Worm (Caenorhabditis elegans) whole organism, young adult: ENCODE measurements around the gene C34F6.11.

ENCODE experiments used
- B0035.1 ChIP-seq: sonication (generic microtip); optimal IDR thresholded peaks from 2 replicates; lab custom pipeline; 2016; ENCODE audit warnings: missing genetic modification characterization, mild to moderate bottlenecking, missing compliant biosample characterization, missing genotype, missing genetic modification reagents
- B0336.3 ChIP-seq: fragments of 200-800 bp; sonication (Bioruptor generic); IDR thresholded peaks from 2 replicates; pipeline ENCODE4 v1.3.6; 2022; ENCODE audit warnings: missing genetic modification characterization, missing compliant biosample characterization
- C17E4.6 ChIP-seq: fragments of 200-800 bp; sonication (Bioruptor generic); IDR thresholded peaks from 2 replicates; pipeline ENCODE4 v1.3.6; 2022; ENCODE audit warnings: missing genetic modification reagents, missing genetic modification characterization, missing compliant biosample characterization
- D2030.7 ChIP-seq: fragments of 200-800 bp; sonication (Bioruptor generic); IDR thresholded peaks from 2 replicates; pipeline ENCODE4 v1.3.6; 2022; ENCODE audit warnings: missing genetic modification reagents, missing genetic modification characterization, missing compliant biosample characterization
- F57A8.1 ChIP-seq: fragments of 200-800 bp; sonication (Bioruptor generic); optimal IDR thresholded peaks from 2 replicates; lab custom pipeline; 2018; ENCODE audit warnings: mild to moderate bottlenecking, missing genetic modification characterization, moderate library complexity, missing compliant biosample characterization
- T07F8.4 ChIP-seq: sonication (generic microtip); optimal IDR thresholded peaks from 2 replicates; lab custom pipeline; 2016; ENCODE audit warnings: mild to moderate bottlenecking, missing genetic modification characterization, moderate library complexity, missing compliant biosample characterization
- bed-1 ChIP-seq: fragments of 200-800 bp; sonication (Bioruptor generic); IDR thresholded peaks from 2 replicates; pipeline ENCODE4 v1.3.6; 2022; ENCODE audit warnings: missing genetic modification reagents, missing genetic modification characterization, missing compliant biosample characterization
- bed-2 ChIP-seq: fragments of 200-800 bp; sonication (Bioruptor generic); IDR thresholded peaks from 2 replicates; pipeline ENCODE4 v1.3.6; 2022; ENCODE audit warnings: missing genetic modification reagents, missing genetic modification characterization, missing compliant biosample characterization
- ccch-3 ChIP-seq: fragments of 200-800 bp; sonication (Bioruptor generic); optimal IDR thresholded peaks from 2 replicates; lab custom pipeline; 2018; ENCODE audit warnings: mild to moderate bottlenecking, missing genetic modification characterization, missing compliant biosample characterization
- ceh-27 ChIP-seq: fragments of 200-800 bp; sonication (Bioruptor generic); optimal IDR thresholded peaks from 2 replicates; lab custom pipeline; 2018; ENCODE audit warnings: mild to moderate bottlenecking, missing genetic modification characterization, moderate library complexity, missing compliant biosample characterization
- die-1 ChIP-seq: sonication (generic microtip); optimal IDR thresholded peaks from 2 replicates; lab custom pipeline; 2016; ENCODE audit warnings: missing genotype, mild to moderate bottlenecking, missing genetic modification characterization, missing compliant biosample characterization
- egrh-3 ChIP-seq: fragments of 200-800 bp; sonication (Bioruptor generic); IDR thresholded peaks from 2 replicates; pipeline ENCODE4 v1.3.6; 2022; ENCODE audit warnings: missing genetic modification reagents, missing genetic modification characterization, missing compliant biosample characterization
- ekl-4 ChIP-seq: fragments of 200-800 bp; sonication (Bioruptor generic); IDR thresholded peaks from 2 replicates; pipeline ENCODE4 v1.3.6; 2022; ENCODE audit warnings: missing genetic modification reagents, missing genetic modification characterization, missing compliant biosample characterization
- hmg-1.2 ChIP-seq: fragments of 200-800 bp; sonication (Bioruptor generic); IDR thresholded peaks from 2 replicates; pipeline ENCODE4 v1.3.6; 2022; ENCODE audit warnings: missing genetic modification reagents, missing genetic modification characterization, missing compliant biosample characterization
- lag-1 ChIP-seq: fragments of 200-800 bp; sonication (Bioruptor generic); IDR thresholded peaks from 2 replicates; pipeline ENCODE4 v1.3.6; 2022; ENCODE audit warnings: missing genetic modification reagents, missing genetic modification characterization, missing compliant biosample characterization
- lsl-1 ChIP-seq: fragments of 200-800 bp; sonication (Bioruptor generic); optimal IDR thresholded peaks from 2 replicates; lab custom pipeline; 2018; ENCODE audit warnings: mild to moderate bottlenecking, missing genetic modification characterization, moderate library complexity, missing compliant biosample characterization
- madf-6 ChIP-seq: fragments of 200-800 bp; sonication (Bioruptor generic); IDR thresholded peaks from 2 replicates; pipeline ENCODE4 v1.3.6; 2022; ENCODE audit warnings: missing genetic modification reagents, missing genetic modification characterization, missing compliant biosample characterization
- mcd-1 ChIP-seq: fragments of 200-800 bp; sonication (Bioruptor generic); IDR thresholded peaks from 2 replicates; pipeline ENCODE4 v1.3.6; 2022; ENCODE audit warnings: missing genetic modification reagents, missing genetic modification characterization, missing compliant biosample characterization
- nfya-2 ChIP-seq: fragments of 200-800 bp; sonication (Bioruptor generic); IDR thresholded peaks from 2 replicates; pipeline ENCODE4 v1.3.6; 2022; ENCODE audit warnings: missing genetic modification reagents, missing genetic modification characterization, missing compliant biosample characterization
- pha-4 ChIP-seq: fragments of 150-350 bp; sonication (generic microtip); optimal IDR thresholded peaks from 2 replicates; lab custom pipeline; 2014; ENCODE audit warnings: missing biosample characterization, missing genetic modification reagents, missing genetic modification characterization
- rcor-1 ChIP-seq: fragments of 200-800 bp; sonication (Bioruptor generic); IDR thresholded peaks from 2 replicates; pipeline ENCODE4 v1.3.6; 2022; ENCODE audit warnings: missing genetic modification reagents, missing genetic modification characterization, missing compliant biosample characterization
- rpc-1 ChIP-seq, 2 experiments: fragments of 150-350 bp in 1 of 2; sonication (generic microtip) in 1 of 2; optimal IDR thresholded peaks; 2 replicates each; lab custom pipeline; 2014 to 2018; ENCODE audit warnings: missing biosample characterization in 1 of 2, missing genetic modification characterization in 1 of 2, missing genetic modification reagents in 1 of 2, missing genotype in 1 of 2
- snpc-1.1 ChIP-seq: sonication (generic microtip); optimal IDR thresholded peaks from 2 replicates; lab custom pipeline; 2017; ENCODE audit warnings: missing genetic modification characterization, mild to moderate bottlenecking, missing compliant biosample characterization, antibody characterized with exemption, moderate library complexity, missing genotype, missing genetic modification reagents; ENCODE audit not compliant: insufficient read depth
- somi-1 ChIP-seq: fragments of 200-800 bp; sonication (Bioruptor generic); optimal IDR thresholded peaks from 2 replicates; lab custom pipeline; 2018; ENCODE audit warnings: mild to moderate bottlenecking, missing genetic modification characterization, missing compliant biosample characterization
- tbx-9 ChIP-seq: sonication (generic microtip); optimal IDR thresholded peaks from 2 replicates; lab custom pipeline; 2016; ENCODE audit warnings: borderline replicate concordance, missing genetic modification characterization, inconsistent platforms, missing compliant biosample characterization
- xnd-1 ChIP-seq: sonication (generic microtip); optimal IDR thresholded peaks from 2 replicates; lab custom pipeline; 2016; ENCODE audit warnings: missing genotype, missing genetic modification reagents, missing genetic modification characterization, missing compliant biosample characterization
- zfh-2 ChIP-seq: fragments of 200-800 bp; sonication (Bioruptor generic); conservative IDR thresholded peaks from 2 replicates; pipeline ENCODE4 v1.3.6; 2022; ENCODE audit warnings: missing genetic modification reagents, missing genetic modification characterization, missing compliant biosample characterization
- ztf-22 ChIP-seq: fragments of 200-800 bp; sonication (Bioruptor generic); optimal IDR thresholded peaks from 2 replicates; lab custom pipeline; 2018; ENCODE audit warnings: mild to moderate bottlenecking, missing genetic modification characterization, moderate library complexity, missing compliant biosample characterization
- ztf-25 ChIP-seq: fragments of 200-800 bp; sonication (Bioruptor generic); IDR thresholded peaks from 2 replicates; pipeline ENCODE4 v1.3.6; 2022; ENCODE audit warnings: missing genetic modification reagents, missing genetic modification characterization, missing compliant biosample characterization
- ztf-28 ChIP-seq: fragments of 200-800 bp; sonication (Bioruptor generic); IDR thresholded peaks from 2 replicates; pipeline ENCODE4 v1.3.6; 2022; ENCODE audit warnings: missing genetic modification reagents, missing genetic modification characterization, missing compliant biosample characterization

The C34F6.11 gene

ce11 chrX:11201915-11202314, 1.8 kb downstream of the C34F6.11 start:
- TF ChIP-seq egrh-3 (GFP tag; lab: Robert Waterston, UW): peak; percentile 88; the same call in 1 of the 2 replicates
- 0 out of 2 replicates have a peak, but pooled peaks have one; percentile 31 for TF ChIP-seq mcd-1
- peak; percentile 72 for TF ChIP-seq zfh-2 (GFP tag; lab: Robert Waterston, UW)

- TF ChIP-seq bed-2 (GFP tag; lab: Robert Waterston, UW): no peak
- TF ChIP-seq lag-1 (GFP tag; lab: Robert Waterston, UW): no peak
- TF ChIP-seq nfya-2 (GFP tag; lab: Robert Waterston, UW): no peak
- TF ChIP-seq lsl-1: no peak
- no peak for TF ChIP-seq B0035.1
- TF ChIP-seq T07F8.4 (tag; lab: Kevin White, UChicago): no peak
- TF ChIP-seq ztf-25 (GFP tag; lab: Robert Waterston, UW): no peak
Observed at ce11 chrX:11201165-11201564, 2.6 kb downstream of the C34F6.11 start, which contains the start of gene col-179. Gene col-179, plus strand, starts transcription at chrX:11201465.

- TF ChIP-seq ztf-28 (GFP tag; lab: Robert Waterston, UW) (0 out of 2 replicates have a peak, but pooled peaks have one; percentile 51), egrh-3 (GFP tag; lab: Robert Waterston, UW) (peak; percentile 85; the same call in 1 of the 2 replicates), zfh-2 (GFP tag; lab: Robert Waterston, UW) (peak; percentile 68; the same call in 1 of the 2 replicates)
Observed at ce11 chrX:11199833-11200232, 3.9 kb downstream of the C34F6.11 start.

ce11 chrX:11199155-11199554, 4.6 kb downstream of the C34F6.11 start, which contains the start of gene col-178:
Gene col-178, plus strand, starts transcription at chrX:11199455.
- TF ChIP-seq F57A8.1 (GFP tag; lab: Kevin White, UChicago): no peak

ce11 chrX:11196741-11197140, 7.0 kb downstream of the C34F6.11 start, which contains the start of gene C34F6.1:
Gene C34F6.1, minus strand, starts transcription at chrX:11196841.
- TF ChIP-seq ztf-22 (GFP tag; lab: Kevin White, UChicago) (no peak), rcor-1 (GFP tag; lab: Robert Waterston, UW) (no peak), C17E4.6 (GFP tag; lab: Robert Waterston, UW) (no peak), madf-6 (GFP tag; lab: Robert Waterston, UW) (no peak), pha-4 (no peak), ccch-3 (GFP tag; lab: Kevin White, UChicago) (no peak), rpc-1 (optimal IDR thresholded peaks at IDR 0.05; lab: Kevin White, UChicago) (no peak), rpc-1 (tag; optimal IDR thresholded peaks at IDR 0.05; lab: Kevin White, UChicago) (no peak), B0336.3 (GFP tag; lab: Robert Waterston, UW) (no peak), somi-1 (GFP tag; lab: Kevin White, UChicago) (no peak)

- TF ChIP-seq xnd-1 (tag; lab: Kevin White, UChicago) (no peak), lag-1 (GFP tag; lab: Robert Waterston, UW) (no peak), rpc-1 (optimal IDR thresholded peaks at IDR 0.05; lab: Kevin White, UChicago) (no peak), rpc-1 (tag; optimal IDR thresholded peaks at IDR 0.05; lab: Kevin White, UChicago) (no peak), egrh-3 (GFP tag; lab: Robert Waterston, UW) (no peak), hmg-1.2 (GFP tag; lab: Robert Waterston, UW) (no peak), ekl-4 (no peak), B0336.3 (GFP tag; lab: Robert Waterston, UW) (no peak), die-1 (tag; lab: Kevin White, UChicago) (no peak), D2030.7 (GFP tag; lab: Robert Waterston, UW) (no peak), tbx-9 (tag; lab: Kevin White, UChicago) (no peak), bed-1 (GFP tag; lab: Robert Waterston, UW) (no peak), ceh-27 (GFP tag; lab: Kevin White, UChicago) (no peak), snpc-1.1 (tag; lab: Kevin White, UChicago) (no peak)
Observed at ce11 chrX:11193670-11194069, 10.1 kb downstream of the C34F6.11 start.
